Fruit fly (Drosophila melanogaster) S2 (cell line): ENCODE measurements around the gene nac.

Experiments used
- CG8478 ChIP-seq: fragments of >200 bp; optimal IDR thresholded peaks from 2 replicates; lab custom pipeline; 2018
- CTCF ChIP-seq, 2 experiments: fragments of >200 bp; optimal IDR thresholded peaks; 2 replicates each; lab custom pipeline; 2018

dm6 chr3R:8312037-8312436 is 8.2 kb upstream of the nac start, which contains the start of the genes CG11694 and CG11698:
- no peak for TF ChIP-seq CTCF (optimal IDR thresholded peaks at IDR 0.05; lab: Kevin White, UChicago)
- no peak for TF ChIP-seq CG8478 (lab: Kevin White, UChicago)
